Worm (Caenorhabditis elegans) whole organism, L3 larva: ENCODE data around the gene K03B8.8.

ENCODE experiments used
- elt-1 ChIP-seq: fragments of 150-350 bp; optimal IDR thresholded peaks from 2 replicates; lab custom pipeline; 2014; ENCODE audit warnings: missing biosample characterization, missing genetic modification characterization
- nhr-25 ChIP-seq: sonication (generic microtip); optimal IDR thresholded peaks from 2 replicates; lab custom pipeline; 2017; ENCODE audit warnings: missing biosample characterization, missing genetic modification characterization
- nhr-77 ChIP-seq: fragments of 150-350 bp; optimal IDR thresholded peaks from 2 replicates; lab custom pipeline; 2014; ENCODE audit warnings: missing biosample characterization, missing genetic modification characterization
- zag-1 ChIP-seq: fragments of 150-350 bp; optimal IDR thresholded peaks from 2 replicates; lab custom pipeline; 2014; ENCODE audit warnings: missing biosample characterization, missing genetic modification characterization

DNA sequence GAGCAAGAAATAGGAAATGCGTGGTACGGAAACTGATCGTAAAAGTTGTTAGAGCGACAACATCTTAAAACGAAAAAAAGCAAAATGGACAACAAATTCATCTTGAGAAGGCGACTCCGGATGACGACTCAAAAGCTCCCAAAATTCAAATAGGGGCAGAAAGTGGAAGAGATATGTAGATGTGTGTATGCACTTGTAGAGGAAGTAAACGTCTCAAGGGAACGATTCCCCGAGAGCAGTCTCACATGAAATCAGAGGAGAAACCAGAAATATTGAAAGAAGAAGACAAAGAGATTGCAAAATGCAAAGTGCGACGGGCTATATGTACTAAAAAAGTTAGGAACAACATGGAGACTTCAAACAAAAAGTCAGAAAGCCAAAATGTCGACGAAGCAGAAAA, 32.7 kb upstream of the K03B8.8 start, which contains the start of gene F57B7.2:
- TF ChIP-seq elt-1 (tag; lab: Kevin White, UChicago), result no peak
- TF ChIP-seq nhr-25, result no peak
- TF ChIP-seq nhr-77 (tag; lab: Kevin White, UChicago), result no peak
- no peak for TF ChIP-seq zag-1 (tag; lab: Kevin White, UChicago)
